Fruit fly (Drosophila melanogaster) whole organism, larva: ENCODE data around the gene CG3345.

Experiments
- noc ChIP-seq: fragments of 200-800 bp; sonication (Bioruptor generic); optimal IDR thresholded peaks from 3 replicates; lab custom pipeline; 2019; ENCODE audit warnings: missing biosample characterization, mild to moderate bottlenecking, missing genetic modification characterization, moderate library complexity

Gene CG3345

dm6 chr2L:285596-286023, 16.7 kb downstream of the CG3345 start:
- peak; percentile 59 for TF ChIP-seq noc (tag; lab: Kevin White, UChicago)

DNA sequence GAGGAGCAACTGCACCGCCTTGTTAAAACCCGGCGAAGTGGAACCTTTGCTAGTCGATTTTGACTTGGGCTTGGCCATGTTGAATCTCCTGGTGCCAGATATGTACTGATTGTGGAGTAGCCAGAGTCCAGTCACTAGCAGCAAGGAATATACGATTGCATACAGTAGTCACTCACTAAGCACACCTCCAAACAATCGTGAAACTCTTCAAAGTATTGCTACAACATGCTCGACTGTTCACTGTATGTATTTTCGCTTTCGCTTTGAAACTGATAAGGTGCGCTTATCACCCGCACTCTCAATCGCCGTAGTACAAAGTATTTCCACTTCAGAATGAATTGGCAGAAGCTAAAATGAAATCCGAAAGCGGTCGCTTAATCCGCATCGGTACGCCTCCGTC, 17.5 kb downstream of the CG3345 start:
- TF ChIP-seq noc (tag; lab: Kevin White, UChicago) = peak; percentile 82

dm6 chr2L:289044-289443, 20.2 kb downstream of the CG3345 start, which contains the start of gene Amnionless:
TSS of gene Amnionless (minus strand) at chr2L:289144.
- TF ChIP-seq noc (tag; lab: Kevin White, UChicago) = no peak

DNA sequence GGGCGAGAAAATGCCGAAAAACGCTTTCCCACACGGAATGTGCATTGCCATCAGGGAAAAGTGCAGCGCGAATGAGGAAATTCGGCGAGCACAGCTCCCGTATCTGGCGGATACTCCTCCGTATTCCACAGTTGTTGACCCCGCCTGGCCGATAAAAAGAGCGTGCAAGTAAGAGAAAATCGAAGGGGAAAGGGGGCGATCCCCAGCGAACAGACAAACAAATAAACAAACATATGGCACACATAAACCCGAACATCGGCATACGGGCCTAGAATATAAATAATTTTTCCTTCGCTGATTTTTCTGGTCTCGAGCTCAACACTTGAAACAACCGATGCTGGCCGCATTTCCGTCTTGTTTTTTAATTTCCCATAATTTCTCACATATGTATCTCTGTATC, 21.5 kb downstream of the CG3345 start:
- TF ChIP-seq noc (tag; lab: Kevin White, UChicago) = no peak

DNA sequence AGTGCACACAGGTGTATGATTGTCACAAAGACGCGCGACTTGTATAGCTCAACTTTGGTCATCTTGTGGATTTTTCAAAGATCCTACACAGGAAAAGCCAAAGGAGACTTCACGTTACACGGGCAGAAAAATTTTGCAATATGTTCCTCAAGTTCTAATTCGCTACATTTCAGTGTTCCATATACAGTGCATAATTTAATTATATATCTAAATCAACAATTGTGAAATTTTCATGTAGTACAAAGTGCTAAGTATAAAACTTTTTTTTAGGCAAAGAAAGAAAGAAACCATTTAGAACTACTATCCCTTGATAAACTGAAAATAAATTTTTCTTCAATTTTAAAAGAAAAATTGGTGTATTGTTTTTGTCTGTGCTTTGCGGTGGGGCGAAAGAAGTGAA, 22.1 kb downstream of the CG3345 start:
- no peak for TF ChIP-seq noc (tag; lab: Kevin White, UChicago)

dm6 chr2L:291657-292056, 22.8 kb downstream of the CG3345 start, which contains the start of gene CG3625:
TSS of gene CG3625 (minus strand) at chr2L:291795.
- TF ChIP-seq noc (tag; lab: Kevin White, UChicago) = no peak

- no peak for TF ChIP-seq noc (tag; lab: Kevin White, UChicago)
Measured at dm6 chr2L:292301-292700, 23.4 kb downstream of the CG3345 start, which contains the start of gene CG11562. TSS of gene CG11562 (plus strand) at chr2L:292419.

dm6 chr2L:294452-295362, 25.8 kb downstream of the CG3345 start, which contains the start of the genes U2af38 and Stip1:
TSS of gene U2af38 (minus strand) at chr2L:294681.
TSS of gene Stip1 (plus strand) at chr2L:295122.
- TF ChIP-seq noc (tag; lab: Kevin White, UChicago) = no peak

- TF ChIP-seq noc (tag; lab: Kevin White, UChicago) = peak; percentile 90
Measured at dm6 chr2L:297480-298284, 28.8 kb downstream of the CG3345 start, which contains the start of gene Pi3K21B. TSS of gene Pi3K21B (plus strand) at chr2L:297880.

- TF ChIP-seq noc (tag; lab: Kevin White, UChicago) = no peak
Measured at dm6 chr2L:298285-298644, 29.4 kb downstream of the CG3345 start.

DNA sequence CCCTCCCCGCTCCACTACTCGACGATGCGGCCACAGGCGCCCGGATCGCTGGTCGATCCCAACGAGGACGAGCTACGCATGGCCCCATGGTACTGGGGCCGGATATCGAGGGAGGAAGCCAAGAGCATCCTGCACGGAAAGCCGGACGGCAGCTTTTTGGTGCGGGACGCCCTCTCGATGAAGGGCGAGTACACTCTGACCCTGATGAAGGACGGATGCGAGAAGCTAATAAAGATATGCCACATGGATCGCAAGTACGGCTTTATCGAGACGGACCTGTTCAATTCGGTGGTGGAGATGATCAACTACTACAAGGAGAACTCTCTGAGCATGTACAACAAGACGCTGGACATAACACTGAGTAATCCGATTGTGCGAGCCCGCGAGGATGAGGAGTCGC, 30.1 kb downstream of the CG3345 start:
- TF ChIP-seq noc (tag; lab: Kevin White, UChicago) = no peak

DNA sequence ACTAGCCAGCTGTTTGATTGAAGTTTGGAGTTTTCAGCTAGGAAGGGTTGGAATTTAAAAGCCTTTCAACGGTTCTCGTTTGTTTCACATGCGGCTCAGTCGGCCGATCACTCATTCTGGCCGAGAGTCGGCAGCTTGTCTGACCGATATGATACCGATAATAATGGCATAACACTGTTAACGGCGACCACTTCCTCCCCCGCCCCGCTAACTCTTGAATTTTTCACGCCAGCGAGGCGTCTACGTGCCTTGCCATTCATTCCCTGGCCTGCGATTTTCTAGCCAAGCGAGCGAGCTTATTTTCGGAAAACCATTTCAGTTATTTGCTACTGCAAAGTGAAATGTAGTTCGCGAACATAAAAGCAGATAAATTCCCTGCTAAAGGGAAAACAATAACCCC, 31.1 kb downstream of the CG3345 start:
- TF ChIP-seq noc (tag; lab: Kevin White, UChicago) = no peak

DNA sequence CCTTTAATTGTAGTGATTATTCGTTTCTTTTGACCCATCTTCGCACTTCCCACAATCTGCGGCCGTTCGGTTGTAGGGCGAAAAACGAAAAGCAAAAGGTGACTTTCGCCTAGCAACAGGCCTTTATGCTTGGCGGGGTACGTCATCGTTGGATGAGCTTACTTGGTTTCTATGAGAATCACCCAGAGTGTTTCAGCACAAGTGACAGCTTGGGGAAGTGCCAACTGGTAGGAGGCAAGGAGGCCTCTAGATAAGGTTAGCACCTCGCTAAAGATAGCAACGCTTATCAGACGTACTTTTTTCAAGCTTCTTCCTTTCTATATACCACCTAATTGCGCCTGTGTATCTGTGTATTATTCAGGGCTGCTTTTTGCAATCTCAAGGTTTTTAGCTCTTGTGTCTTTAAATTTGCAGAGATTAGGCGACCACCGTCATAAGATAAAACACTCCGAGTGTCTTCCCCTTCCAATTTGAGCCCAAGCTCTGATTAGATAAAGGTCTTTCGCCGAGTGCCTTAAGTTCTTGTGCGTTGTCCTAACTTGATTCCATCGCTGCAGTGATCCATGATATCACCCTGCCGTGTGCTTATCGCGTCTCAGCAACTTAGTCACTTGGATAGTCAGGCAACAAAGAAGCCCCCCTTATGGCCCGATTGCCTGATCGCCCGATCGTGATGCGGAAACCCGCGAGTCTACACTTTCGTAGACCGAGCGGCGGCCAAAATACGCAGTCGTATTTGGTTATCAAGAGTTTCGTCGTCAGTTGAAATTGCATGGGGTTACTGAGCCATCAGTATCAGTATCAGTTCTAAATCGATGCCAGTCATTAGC, 32.2 kb downstream of the CG3345 start:
- peak; percentile 66 for TF ChIP-seq noc (tag; lab: Kevin White, UChicago)

- no peak for TF ChIP-seq noc (tag; lab: Kevin White, UChicago)
Measured at dm6 chr2L:303306-303962, 34.5 kb downstream of the CG3345 start.

DNA sequence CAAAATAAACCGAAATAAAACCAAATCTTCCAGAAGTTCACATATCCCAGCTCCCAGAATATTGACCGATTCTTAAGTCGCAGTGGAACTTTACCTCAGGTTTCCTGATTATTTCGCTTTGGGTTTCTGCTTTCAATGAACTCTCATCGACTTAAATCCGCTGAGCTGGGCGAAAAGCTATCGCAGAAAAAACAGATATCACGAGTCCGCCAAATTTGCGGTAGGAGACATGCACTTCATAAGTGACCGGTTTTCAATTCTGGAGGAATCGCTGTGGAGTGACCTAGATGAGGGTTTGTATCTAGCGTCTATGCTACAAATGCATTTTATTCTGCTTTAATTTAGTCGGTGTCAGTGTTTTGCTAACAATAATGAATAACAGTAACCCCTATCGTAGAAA, 36.3 kb downstream of the CG3345 start:
- TF ChIP-seq noc (tag; lab: Kevin White, UChicago) = no peak
